Worm (Caenorhabditis elegans) whole organism, early embryonic: ENCODE measurements around the gene C45H4.18.

ENCODE experiments used
- ama-1 ChIP-seq: fragments of 150-350 bp; optimal IDR thresholded peaks from 2 replicates; lab custom pipeline; 2014
- ceh-13 ChIP-seq: fragments of 200-800 bp; sonication (Bioruptor generic); optimal IDR thresholded peaks from 2 replicates; lab custom pipeline; 2018; ENCODE audit warnings: mild to moderate bottlenecking, missing genetic modification characterization, missing compliant biosample characterization
- ceh-36 ChIP-seq: sonication (generic microtip); optimal IDR thresholded peaks from 2 replicates; lab custom pipeline; 2016; ENCODE audit warnings: missing genetic modification characterization, inconsistent platforms, missing compliant biosample characterization
- ets-7 ChIP-seq: sonication (generic microtip); optimal IDR thresholded peaks from 2 replicates; lab custom pipeline; 2016; ENCODE audit warnings: missing genotype, missing genetic modification characterization, missing compliant biosample characterization
- flt-1 ChIP-seq: fragments of 200-800 bp; sonication (Bioruptor generic); IDR thresholded peaks from 2 replicates; pipeline ENCODE4 v1.3.6; 2022; ENCODE audit warnings: missing genetic modification characterization, missing compliant biosample characterization
- sea-1 ChIP-seq: fragments of 200-800 bp; sonication (Bioruptor generic); conservative IDR thresholded peaks from 2 replicates; pipeline ENCODE4 v1.3.6; 2022; ENCODE audit warnings: missing genetic modification characterization, missing compliant biosample characterization
- tbx-11 ChIP-seq: fragments of 200-800 bp; sonication (Bioruptor generic); IDR thresholded peaks from 2 replicates; pipeline ENCODE4 v1.3.6; 2022; ENCODE audit warnings: missing genetic modification characterization, missing compliant biosample characterization
- tbx-37 ChIP-seq: fragments of 200-800 bp; sonication (Bioruptor generic); conservative IDR thresholded peaks from 2 replicates; pipeline ENCODE4 v1.3.6; 2022; ENCODE audit warnings: missing genetic modification reagents, missing genetic modification characterization, missing compliant biosample characterization
- tra-4 ChIP-seq: sonication (generic microtip); optimal IDR thresholded peaks from 2 replicates; lab custom pipeline; 2017; ENCODE audit warnings: missing genetic modification characterization, missing compliant biosample characterization

DNA sequence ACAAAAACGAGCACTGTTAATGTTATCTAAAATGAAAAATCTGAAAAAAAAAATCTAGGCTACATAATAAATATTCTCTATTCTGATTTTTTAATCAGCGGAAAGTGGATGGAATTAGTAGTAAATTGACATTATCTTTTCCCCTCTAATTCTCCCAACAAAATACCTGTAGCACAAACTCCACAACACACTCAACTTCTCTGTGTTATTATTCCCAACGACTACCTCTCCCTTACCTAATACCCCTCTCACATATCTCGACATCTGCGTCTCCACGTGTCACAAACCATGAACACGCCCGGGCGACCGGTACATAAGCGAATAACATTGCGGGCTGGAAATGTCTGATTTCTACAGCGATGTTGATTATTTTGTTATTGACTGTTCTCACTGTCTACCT is 7.8 kb downstream of the C45H4.18 start, which contains the start of gene cyp-33C2:
- TF ChIP-seq flt-1 (GFP tag; lab: Robert Waterston, UW): no peak
- TF ChIP-seq ama-1 (lab: Kevin White, UChicago): no peak
- no peak for TF ChIP-seq ceh-13 (GFP tag; lab: Kevin White, UChicago)
- no peak for TF ChIP-seq sea-1 (GFP tag; lab: Robert Waterston, UW)
- TF ChIP-seq tra-4 (tag; lab: Kevin White, UChicago): no peak
- TF ChIP-seq ceh-36: no peak
- TF ChIP-seq tbx-11 (GFP tag; lab: Robert Waterston, UW): no peak
- no peak for TF ChIP-seq tbx-37 (GFP tag; lab: Robert Waterston, UW)
- TF ChIP-seq ets-7: no peak
